Fruit fly (Drosophila melanogaster) whole organism, embryonic: ENCODE results near the gene Rpn1.

Experiments
- Awh ChIP-seq: fragments of 200-800 bp; sonication (Bioruptor generic); IDR thresholded peaks from 2 replicates; pipeline ENCODE4, ENCODE4 v1.3.6; 2022; ENCODE audit warnings: missing biosample characterization, missing genetic modification characterization
- Bdp1 ChIP-seq: fragments of 200-800 bp; sonication (Bioruptor generic); optimal IDR thresholded peaks from 3 replicates; lab custom pipeline; 2016; ENCODE audit warnings: missing biosample characterization, missing genetic modification characterization
- CG10462 ChIP-seq: fragments of 200-800 bp; sonication (Bioruptor generic); optimal IDR thresholded peaks from 2 replicates; lab custom pipeline; 2016; ENCODE audit warnings: missing biosample characterization, missing genetic modification characterization
- CG11398 ChIP-seq: fragments of 200-800 bp; sonication (Bioruptor generic); optimal IDR thresholded peaks from 2 replicates; lab custom pipeline; 2016; ENCODE audit warnings: missing biosample characterization, missing genetic modification characterization
- CG12104 ChIP-seq: fragments of 200-800 bp; sonication (Bioruptor generic); optimal IDR thresholded peaks from 3 replicates; lab custom pipeline; 2016; ENCODE audit warnings: missing biosample characterization, missing genetic modification characterization
- CG12219 ChIP-seq: fragments of 200-800 bp; sonication (Bioruptor generic); optimal IDR thresholded peaks from 3 replicates; lab custom pipeline; 2018; ENCODE audit warnings: missing biosample characterization, mild to moderate bottlenecking, missing genetic modification characterization
- CG12391 ChIP-seq: fragments of 200-800 bp; sonication (Bioruptor generic); optimal IDR thresholded peaks from 3 replicates; lab custom pipeline; 2018; ENCODE audit warnings: missing biosample characterization, mild to moderate bottlenecking, missing genetic modification characterization, moderate library complexity
- CG12769 ChIP-seq: fragments of 200-800 bp; sonication (Bioruptor generic); optimal IDR thresholded peaks from 2 replicates; lab custom pipeline; 2019; ENCODE audit warnings: missing biosample characterization, mild to moderate bottlenecking, missing genetic modification characterization, moderate library complexity
- CG15696 ChIP-seq: fragments of 200-800 bp; sonication (Bioruptor generic); optimal IDR thresholded peaks from 2 replicates; lab custom pipeline; 2019; ENCODE audit warnings: missing biosample characterization, mild to moderate bottlenecking, missing genetic modification characterization, moderate library complexity
- CG17186 ChIP-seq: fragments of 200-800 bp; sonication (Bioruptor generic); optimal IDR thresholded peaks from 3 replicates; lab custom pipeline; 2017; ENCODE audit warnings: missing biosample characterization, missing genetic modification reagents, missing genetic modification characterization
- CG3163 ChIP-seq: fragments of 200-800 bp; sonication (Bioruptor generic); optimal IDR thresholded peaks from 3 replicates; lab custom pipeline; 2016; ENCODE audit warnings: missing biosample characterization, missing genetic modification characterization
- CG4360 ChIP-seq: fragments of 200-800 bp; sonication (Bioruptor generic); IDR thresholded peaks from 2 replicates; pipeline ENCODE4 v1.3.6; 2022; ENCODE audit warnings: missing biosample characterization, missing genetic modification characterization
- CG4730 ChIP-seq: fragments of 200-800 bp; sonication (Bioruptor generic); IDR thresholded peaks from 2 replicates; pipeline ENCODE4 v1.3.6; 2022; ENCODE audit warnings: missing biosample characterization, missing genetic modification characterization
- CG5245 ChIP-seq: fragments of 200-800 bp; sonication (Bioruptor generic); optimal IDR thresholded peaks from 3 replicates; lab custom pipeline; 2016; ENCODE audit warnings: missing biosample characterization, missing genetic modification characterization
- CG7556 ChIP-seq: fragments of 200-800 bp; sonication (Bioruptor generic); optimal IDR thresholded peaks from 2 replicates; lab custom pipeline; 2017; ENCODE audit warnings: missing biosample characterization, mild to moderate bottlenecking, missing genetic modification characterization
- CG8281 ChIP-seq: fragments of 200-800 bp; sonication (Bioruptor generic); optimal IDR thresholded peaks from 2 replicates; lab custom pipeline; 2018; ENCODE audit warnings: missing biosample characterization, mild to moderate bottlenecking, missing genetic modification characterization, moderate library complexity
- CG8924 ChIP-seq: fragments of 200-800 bp; optimal IDR thresholded peaks from 3 replicates; lab custom pipeline; 2019; ENCODE audit warnings: missing biosample characterization, mild to moderate bottlenecking, missing genetic modification characterization, moderate library complexity
- CG9932 ChIP-seq: fragments of 200-800 bp; sonication (Bioruptor generic); IDR thresholded peaks from 2 replicates; pipeline ENCODE4 v1.3.6; 2022; ENCODE audit warnings: missing biosample characterization, missing genetic modification characterization
- CkIIα-i1 ChIP-seq: fragments of 200-800 bp; sonication (Bioruptor generic); IDR thresholded peaks from 2 replicates; pipeline ENCODE4 v1.3.6; 2022; ENCODE audit warnings: missing biosample characterization, missing genetic modification characterization
- D19A ChIP-seq: fragments of 200-800 bp; optimal IDR thresholded peaks from 3 replicates; lab custom pipeline; 2019; ENCODE audit warnings: missing biosample characterization, mild to moderate bottlenecking, missing genetic modification characterization, moderate library complexity
- Dll ChIP-seq: fragments of 200-800 bp; sonication (Bioruptor generic); IDR thresholded peaks from 4 replicates; pipeline ENCODE4 v1.3.6; 2022; ENCODE audit warnings: missing biosample characterization, missing genetic modification characterization; ENCODE audit not compliant: partially characterized antibody
- Eip74EF ChIP-seq, 2 experiments: fragments of 200-800 bp in 1 of 2; fragments of >200 bp in 1 of 2; sonication (Bioruptor generic) in 1 of 2; optimal IDR thresholded peaks; 2 replicates each; lab custom pipeline; 2017 to 2019; ENCODE audit warnings: missing biosample characterization in 2 of 2, missing genetic modification characterization in 2 of 2, mild to moderate bottlenecking in 1 of 2, moderate library complexity in 1 of 2
- Fer3 ChIP-seq: fragments of 200-800 bp; sonication (Bioruptor generic); optimal IDR thresholded peaks from 2 replicates; lab custom pipeline; 2018; ENCODE audit warnings: missing biosample characterization, mild to moderate bottlenecking, missing genetic modification characterization, moderate library complexity
- Gug ChIP-seq: fragments of 200-800 bp; sonication (Bioruptor generic); IDR thresholded peaks from 4 replicates; pipeline ENCODE4 v1.3.6; 2022; ENCODE audit warnings: missing biosample characterization, missing genetic modification characterization
- HmgZ ChIP-seq: fragments of 200-800 bp; sonication (Bioruptor generic); optimal IDR thresholded peaks from 2 replicates; lab custom pipeline; 2018; ENCODE audit warnings: missing biosample characterization, mild to moderate bottlenecking, missing genetic modification characterization
- Hr51 ChIP-seq, 2 experiments: fragments of 200-800 bp; sonication (Bioruptor generic); optimal IDR thresholded peaks; 2 replicates in 1 of 2; 3 replicates in 1 of 2; lab custom pipeline; 2016 to 2018; ENCODE audit warnings: missing biosample characterization in 2 of 2, missing genetic modification characterization in 2 of 2, mild to moderate bottlenecking in 1 of 2, moderate library complexity in 1 of 2
- Kr ChIP-seq: fragments of 200-800 bp; sonication (Bioruptor generic); optimal IDR thresholded peaks from 2 replicates; lab custom pipeline; 2017; ENCODE audit warnings: missing biosample characterization, mild to moderate bottlenecking, missing genetic modification characterization
- Mrtf ChIP-seq: fragments of 200-800 bp; sonication (Bioruptor generic); IDR thresholded peaks from 3 replicates; pipeline ENCODE4 v1.3.6; 2022; ENCODE audit warnings: missing biosample characterization, missing genetic modification characterization
- Myb ChIP-seq: fragments of 200-800 bp; sonication (Bioruptor generic); optimal IDR thresholded peaks from 2 replicates; lab custom pipeline; 2016; ENCODE audit warnings: missing biosample characterization, missing genetic modification characterization
- Oaz ChIP-seq: fragments of 200-800 bp; sonication (Bioruptor generic); IDR thresholded peaks from 2 replicates; pipeline ENCODE4 v1.3.6; 2022; ENCODE audit warnings: missing biosample characterization, missing genetic modification characterization
- Oli ChIP-seq: fragments of 200-800 bp; sonication (Bioruptor generic); optimal IDR thresholded peaks from 2 replicates; lab custom pipeline; 2018; ENCODE audit warnings: missing biosample characterization, mild to moderate bottlenecking, missing genetic modification characterization, moderate library complexity
- Opbp ChIP-seq: fragments of 200-800 bp; sonication (Bioruptor generic); IDR thresholded peaks from 3 replicates; pipeline ENCODE4 v1.3.6; 2022; ENCODE audit warnings: missing biosample characterization, missing genetic modification characterization; ENCODE audit not compliant: partially characterized antibody
- Poxn ChIP-seq: fragments of 200-800 bp; sonication (Bioruptor generic); IDR thresholded peaks from 2 replicates; pipeline ENCODE4 v1.3.6; 2022; ENCODE audit warnings: missing biosample characterization, missing genetic modification characterization
- Usf ChIP-seq: fragments of 200-800 bp; sonication (Bioruptor generic); optimal IDR thresholded peaks from 2 replicates; lab custom pipeline; 2017; ENCODE audit warnings: missing genotype, missing biosample characterization, missing genetic modification characterization
- ase ChIP-seq: fragments of 200-800 bp; sonication (Bioruptor generic); IDR thresholded peaks from 3 replicates; pipeline ENCODE4 v1.3.6; 2022; ENCODE audit warnings: missing biosample characterization, missing genetic modification characterization
- cg ChIP-seq: fragments of 200-800 bp; sonication (Bioruptor generic); optimal IDR thresholded peaks from 3 replicates; lab custom pipeline; 2019; ENCODE audit warnings: missing biosample characterization, mild to moderate bottlenecking, missing genetic modification characterization, moderate library complexity
- ci ChIP-seq: fragments of 200-800 bp; sonication (Bioruptor generic); IDR thresholded peaks from 3 replicates; pipeline ENCODE4 v1.3.6; 2022; ENCODE audit warnings: missing biosample characterization, missing genetic modification characterization
- dan ChIP-seq: fragments of 200-800 bp; sonication (Bioruptor generic); IDR thresholded peaks from 2 replicates; pipeline ENCODE4 v1.3.6; 2022; ENCODE audit warnings: missing biosample characterization, missing genetic modification characterization
- dmrt11E ChIP-seq: fragments of 200-800 bp; sonication (Bioruptor generic); optimal IDR thresholded peaks from 3 replicates; lab custom pipeline; 2018; ENCODE audit warnings: missing biosample characterization, mild to moderate bottlenecking, missing genetic modification characterization, moderate library complexity
- dysf ChIP-seq: fragments of 200-800 bp; sonication (Bioruptor generic); IDR thresholded peaks from 3 replicates; pipeline ENCODE4 v1.3.6; 2022; ENCODE audit warnings: missing biosample characterization, missing genetic modification characterization
- emc ChIP-seq: fragments of 200-800 bp; sonication (Bioruptor generic); optimal IDR thresholded peaks from 2 replicates; lab custom pipeline; 2016; ENCODE audit warnings: missing biosample characterization, missing genetic modification characterization
- fru ChIP-seq: fragments of >200 bp; optimal IDR thresholded peaks from 2 replicates; lab custom pipeline; 2017
- gcm2 ChIP-seq: fragments of 200-800 bp; sonication (Bioruptor generic); optimal IDR thresholded peaks from 2 replicates; lab custom pipeline; 2016; ENCODE audit warnings: missing biosample characterization, missing genetic modification characterization
- h ChIP-seq: fragments of >200 bp; optimal IDR thresholded peaks from 2 replicates; lab custom pipeline; 2017
- hth ChIP-seq: fragments of >200 bp; optimal IDR thresholded peaks from 2 replicates; lab custom pipeline; 2017; ENCODE audit warnings: inconsistent platforms
- kni ChIP-seq: fragments of 200-800 bp; sonication (Bioruptor generic); optimal IDR thresholded peaks from 3 replicates; lab custom pipeline; 2017; ENCODE audit warnings: mild to moderate bottlenecking, missing biosample characterization, missing genetic modification reagents, missing genetic modification characterization
- nom ChIP-seq: fragments of 200-800 bp; sonication (Bioruptor generic); optimal IDR thresholded peaks from 2 replicates; lab custom pipeline; 2017; ENCODE audit warnings: missing biosample characterization, missing genetic modification characterization, mild to moderate bottlenecking, moderate library complexity, missing genetic modification reagents
- seq ChIP-seq: fragments of 200-800 bp; sonication (Bioruptor generic); IDR thresholded peaks from 2 replicates; pipeline ENCODE4 v1.3.6; 2022; ENCODE audit warnings: missing biosample characterization, missing genetic modification characterization
- tio ChIP-seq: fragments of 200-800 bp; sonication (Bioruptor generic); optimal IDR thresholded peaks from 2 replicates; lab custom pipeline; 2017; ENCODE audit warnings: missing biosample characterization, missing genetic modification characterization, inconsistent platforms
- toy ChIP-seq: fragments of 200-800 bp; sonication (Bioruptor generic); IDR thresholded peaks from 2 replicates; pipeline ENCODE4 v1.3.6; 2022; ENCODE audit warnings: missing biosample characterization, missing genetic modification characterization
- unpg ChIP-seq: fragments of 200-800 bp; sonication (Bioruptor generic); optimal IDR thresholded peaks from 3 replicates; lab custom pipeline; 2018; ENCODE audit warnings: missing biosample characterization, mild to moderate bottlenecking, missing genetic modification characterization, moderate library complexity

Rpn1 gene

DNA sequence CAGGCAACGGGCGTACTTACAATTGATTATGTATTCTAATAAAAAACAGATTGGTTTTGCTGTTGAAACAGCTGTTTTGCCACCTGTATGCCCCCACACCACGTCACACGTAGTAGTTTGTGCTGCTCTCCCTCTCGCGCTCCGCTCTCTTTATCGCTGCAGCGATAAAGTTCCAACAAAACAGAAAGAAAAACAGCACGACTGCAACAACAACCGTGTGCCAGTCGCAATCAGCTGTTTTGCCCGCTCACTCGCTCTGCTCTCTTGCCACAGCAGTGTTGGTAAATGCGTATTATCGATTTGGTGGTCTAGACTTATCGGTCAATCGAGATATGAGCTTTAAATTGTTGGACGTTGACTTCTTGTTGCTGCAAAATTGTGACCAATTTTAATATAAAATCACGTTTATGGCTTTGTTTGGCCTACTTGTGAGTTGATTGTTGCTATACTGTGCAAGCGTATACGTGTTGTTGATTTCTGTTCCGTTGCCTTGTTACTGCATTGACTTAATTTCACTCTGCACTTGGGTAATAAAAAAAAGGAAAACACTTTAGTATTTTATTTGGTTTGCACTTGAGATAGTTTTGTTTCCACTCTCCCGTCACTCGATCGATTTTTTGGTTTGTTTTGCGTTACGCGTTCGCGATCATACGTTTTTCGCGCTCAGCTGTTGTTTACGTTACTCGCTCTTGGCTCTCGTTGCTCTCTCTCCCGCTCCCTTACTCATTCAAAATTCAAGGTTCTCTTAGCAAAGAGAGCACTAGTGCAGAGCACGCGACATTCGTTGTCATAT, 17.8 kb upstream of the Rpn1 start (continued):
- TF ChIP-seq CG8924 (no peak), Oaz (no peak), CkIIα-i1 (GFP tag; lab: Robert Waterston, UW) (no peak), CG12391 (peak; percentile 51), CG17186 (no peak), seq (GFP tag; lab: Robert Waterston, UW) (no peak), hth (lab: Kevin White, UChicago) (no peak), CG15696 (tag; lab: Kevin White, UChicago) (no peak), Poxn (GFP tag; lab: Robert Waterston, UW) (no peak), D19A (tag; lab: Kevin White, UChicago) (no peak), Dll (GFP tag; lab: Robert Waterston, UW) (peak; percentile 37; the same call in 1 of the 4 replicates), unpg (GFP tag; lab: Kevin White, UChicago) (no peak), Mrtf (no peak), HmgZ (tag; lab: Kevin White, UChicago) (peak; percentile 18), Hr51 (GFP tag; optimal IDR thresholded peaks at IDR 0.05; lab: Kevin White, UChicago) (no peak), Awh (GFP tag; lab: Robert Waterston, UW) (no peak), Oli (no peak), Opbp (GFP tag; lab: Robert Waterston, UW) (no peak), emc (GFP tag; lab: Kevin White, UChicago) (no peak), CG12769 (tag; lab: Kevin White, UChicago) (no peak), cg (no peak), h (no peak), toy (GFP tag; lab: Robert Waterston, UW) (no peak), fru (lab: Kevin White, UChicago) (peak; percentile 54), nom (peak; percentile 26), Eip74EF (GFP tag; optimal IDR thresholded peaks at IDR 0.05; lab: Kevin White, UChicago) (no peak), Gug (GFP tag; lab: Robert Waterston, UW) (no peak), CG4360 (GFP tag; lab: Robert Waterston, UW) (peak; percentile 95), CG12219 (GFP tag; lab: Kevin White, UChicago) (no peak), CG11398 (GFP tag; lab: Kevin White, UChicago) (no peak), dmrt11E (no peak), CG12104 (peak; percentile 20), Bdp1 (no peak), CG8281 (no peak), ci (GFP tag; lab: Robert Waterston, UW) (no peak), kni (GFP tag; lab: Kevin White, UChicago) (no peak), gcm2 (GFP tag; lab: Kevin White, UChicago) (no peak), dysf (GFP tag; lab: Robert Waterston, UW) (no peak), tio (GFP tag; lab: Kevin White, UChicago) (no peak), Usf (GFP tag; lab: Kevin White, UChicago) (no peak), CG9932 (peak; percentile 35), CG4730 (GFP tag; lab: Robert Waterston, UW) (no peak), dan (GFP tag; lab: Robert Waterston, UW) (no peak), CG10462 (GFP tag; lab: Kevin White, UChicago) (no peak), ase (no peak), Kr (GFP tag; lab: Kevin White, UChicago) (no peak), CG7556 (peak; percentile 38), Myb (GFP tag; lab: Kevin White, UChicago) (peak; percentile 57), CG5245 (no peak), CG3163 (peak; percentile 98), Fer3 (tag; lab: Kevin White, UChicago) (no peak)
